Worm (Caenorhabditis elegans): ENCODE measurements around the gene daf-36.

daf-36 gene

DNA sequence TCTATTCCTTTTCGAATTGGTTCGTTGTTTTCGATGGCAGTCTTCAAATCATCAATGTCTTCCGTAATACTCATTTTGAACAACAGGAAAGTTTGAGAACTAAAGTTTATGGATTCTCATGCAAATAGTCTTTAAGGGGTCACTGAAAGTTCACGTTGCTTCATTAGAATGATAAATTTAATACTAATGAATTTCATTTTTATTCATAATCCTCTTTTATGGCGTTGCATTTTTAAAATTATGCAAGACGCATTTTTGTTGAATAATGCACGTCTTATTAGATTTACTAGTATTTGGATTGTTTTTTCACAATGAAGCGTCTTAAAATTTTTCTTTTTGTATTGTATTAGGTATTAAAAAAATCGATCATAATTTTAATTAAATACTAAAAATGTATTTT, 17.6 kb upstream of the daf-36 start, which contains the start of gene C12D8.9:
Gene C12D8.9 (minus strand): TSS at position 101 of the 400 bp plus-strand sequence.
- TF ChIP-seq unc-62 (GFP tag; optimal IDR thresholded peaks at IDR 0.05): no peak

DNA sequence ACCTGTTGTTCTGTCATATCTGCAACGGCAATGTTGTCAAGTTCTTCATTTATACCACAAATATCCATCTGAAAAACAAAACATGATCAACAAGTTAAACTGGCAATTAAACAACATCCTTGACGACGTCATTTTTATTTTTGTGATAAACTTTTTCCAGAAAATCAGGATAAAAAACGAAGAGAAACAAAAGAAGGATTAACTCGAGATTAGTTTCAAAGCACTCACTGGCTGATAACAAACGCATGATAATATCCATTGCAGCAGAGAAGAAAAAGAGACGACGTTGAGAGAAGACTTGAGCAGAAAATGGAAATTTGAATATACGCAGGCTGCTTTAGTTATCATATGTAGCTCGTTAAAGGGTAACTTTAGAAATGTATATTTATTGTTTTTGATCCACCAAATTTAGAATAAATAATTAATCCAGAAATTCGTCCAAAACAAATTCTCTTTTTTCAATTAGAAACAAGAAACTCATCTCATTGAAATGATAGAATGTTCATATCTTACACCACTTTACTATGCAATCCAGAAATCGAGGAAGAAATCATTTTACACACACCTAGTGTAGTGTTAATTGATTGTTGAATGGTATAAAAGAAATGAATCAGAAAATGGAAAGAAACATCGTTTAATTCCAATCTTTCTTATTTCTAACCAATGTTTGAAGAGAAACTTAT, 15.8 kb upstream of the daf-36 start, which contains the start of the genes C12D8.21 and col-148:
Gene C12D8.21 (minus strand): TSS at position 68 of the 683 bp plus-strand sequence.
Gene col-148 (plus strand): TSS at position 633 of the 683 bp plus-strand sequence.
- TF ChIP-seq unc-62 (GFP tag; optimal IDR thresholded peaks at IDR 0.05): no peak

DNA sequence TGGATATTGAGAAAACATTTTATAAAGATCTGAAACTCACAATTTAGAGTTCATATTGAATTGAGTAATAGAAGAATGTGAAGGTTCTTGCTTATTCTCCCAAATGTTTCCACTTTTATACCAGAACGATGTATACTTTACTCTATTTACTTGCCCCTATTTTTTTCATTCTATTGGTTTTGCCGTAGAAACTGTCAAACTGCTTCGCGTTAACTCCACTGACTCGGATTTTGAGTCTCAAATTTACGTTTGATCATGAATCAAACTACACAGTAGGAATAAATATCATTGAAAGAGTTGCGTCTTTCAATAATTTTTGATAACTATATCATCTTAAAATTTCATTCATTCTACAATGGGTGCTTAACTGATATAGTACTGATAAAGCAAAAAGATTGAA, 14.4 kb upstream of the daf-36 start, which contains the start of gene fipr-8:
Gene fipr-8 (minus strand): TSS at position 101 of the 400 bp plus-strand sequence.
- no peak for TF ChIP-seq unc-62 (GFP tag; optimal IDR thresholded peaks at IDR 0.05)

DNA sequence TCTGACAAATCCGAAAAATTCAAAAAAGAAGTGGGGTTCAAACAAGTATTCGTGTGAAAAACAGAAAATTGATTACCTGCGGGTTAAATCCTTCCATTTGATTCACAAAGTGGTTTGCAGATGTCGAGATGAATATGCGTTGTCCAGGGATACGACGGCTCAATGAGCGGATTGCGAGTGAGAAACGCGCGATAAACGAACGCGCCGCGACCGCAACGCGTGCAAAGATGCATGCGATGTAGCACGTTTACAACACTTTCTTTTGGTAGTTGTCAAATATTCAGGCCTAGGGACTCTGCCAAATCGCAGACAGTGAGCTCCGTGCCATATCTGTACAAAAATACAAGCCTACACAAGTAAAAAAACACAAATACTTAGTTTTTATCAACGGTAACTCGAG, 13.2 kb upstream of the daf-36 start, which contains the start of gene fubl-1:
Gene fubl-1 (minus strand): TSS at position 202 of the 400 bp plus-strand sequence.
- no peak for TF ChIP-seq unc-62 (GFP tag; optimal IDR thresholded peaks at IDR 0.05)

DNA sequence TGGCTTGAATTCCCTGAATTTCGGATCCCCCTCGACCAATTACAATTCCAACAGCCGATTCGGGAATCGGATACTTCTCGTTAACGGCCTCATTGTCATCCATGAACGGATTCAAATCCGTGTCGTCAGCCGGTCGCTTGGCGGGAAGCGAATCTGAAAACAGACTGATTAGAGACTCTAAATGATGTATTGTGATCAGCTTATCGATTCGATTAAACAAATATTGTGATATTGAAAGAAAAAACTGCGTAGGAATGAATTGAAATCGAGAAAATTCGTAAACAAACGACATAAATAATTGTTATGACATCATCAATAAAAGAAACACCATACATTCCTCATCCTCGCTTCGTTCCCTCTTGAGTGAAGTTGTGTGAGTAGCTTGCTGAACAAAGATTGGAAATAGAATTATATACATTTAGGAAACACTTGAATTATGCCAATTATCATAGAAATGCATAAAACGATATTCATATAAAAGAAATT, 12.5 kb upstream of the daf-36 start:
- TF ChIP-seq unc-62 (GFP tag; optimal IDR thresholded peaks at IDR 0.05): no peak

DNA sequence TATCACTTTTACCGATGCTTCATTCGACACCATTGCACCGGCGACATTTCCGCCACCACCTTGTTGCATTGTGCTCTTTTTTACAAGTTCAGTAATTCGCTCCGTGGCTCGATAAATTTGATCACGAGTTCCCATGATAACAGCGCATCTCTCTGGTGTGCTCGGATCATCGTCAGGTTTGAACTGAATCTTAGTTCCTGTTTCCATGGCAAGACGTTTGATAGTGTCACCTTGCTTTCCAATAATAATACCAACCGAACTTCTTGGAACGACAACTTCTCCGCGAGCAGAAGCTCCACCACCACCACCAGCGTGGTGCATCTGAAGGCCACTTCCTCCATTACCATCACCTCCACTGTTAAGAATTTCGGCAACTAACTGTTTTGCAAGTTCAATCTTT, 11.7 kb upstream of the daf-36 start:
- no peak for TF ChIP-seq unc-62 (GFP tag; optimal IDR thresholded peaks at IDR 0.05)

DNA sequence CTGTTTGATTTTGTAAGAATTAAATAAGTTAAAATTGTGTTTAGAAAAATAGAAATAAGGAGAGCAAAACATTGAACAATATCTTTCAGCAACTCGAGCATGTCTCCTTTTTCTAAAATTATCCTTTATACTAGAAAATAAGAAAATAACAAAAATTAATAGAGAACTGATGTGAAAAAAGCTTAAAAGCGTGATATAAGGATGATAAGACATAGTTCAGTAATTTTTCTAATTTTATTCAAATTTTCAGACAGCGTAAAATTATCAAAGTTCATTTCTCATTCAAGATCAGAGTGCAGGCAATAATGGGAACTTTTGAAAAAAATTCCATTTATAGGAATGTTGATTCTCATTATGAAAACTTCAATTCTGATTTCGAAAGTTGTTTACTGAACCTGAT, 7.8 kb upstream of the daf-36 start, which contains the start of gene str-182:
Gene str-182 (minus strand): TSS at position 101 of the 400 bp plus-strand sequence.
- no peak for TF ChIP-seq unc-62 (GFP tag; optimal IDR thresholded peaks at IDR 0.05)

DNA sequence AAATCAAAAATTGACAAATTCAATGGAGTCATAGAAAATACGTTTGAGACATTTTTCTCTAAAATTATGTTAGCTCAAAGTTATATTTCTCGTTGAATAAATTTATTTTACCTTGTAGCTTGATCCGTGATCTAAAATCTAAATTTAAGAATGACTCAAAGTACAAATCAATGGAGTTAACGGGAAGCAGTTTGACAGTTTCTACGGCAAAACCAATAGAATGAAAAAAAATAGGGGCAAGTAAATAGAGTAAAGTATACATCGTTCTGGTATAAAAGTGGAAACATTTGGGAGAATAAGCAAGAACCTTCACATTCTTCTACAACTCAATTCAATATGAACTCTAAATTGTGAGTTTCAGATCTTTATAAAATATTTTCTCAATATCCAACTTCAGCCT, 5.4 kb upstream of the daf-36 start, which contains the start of gene fipr-6:
Gene fipr-6 (plus strand): TSS at position 301 of the 400 bp plus-strand sequence.
- no peak for TF ChIP-seq unc-62 (GFP tag; optimal IDR thresholded peaks at IDR 0.05)

DNA sequence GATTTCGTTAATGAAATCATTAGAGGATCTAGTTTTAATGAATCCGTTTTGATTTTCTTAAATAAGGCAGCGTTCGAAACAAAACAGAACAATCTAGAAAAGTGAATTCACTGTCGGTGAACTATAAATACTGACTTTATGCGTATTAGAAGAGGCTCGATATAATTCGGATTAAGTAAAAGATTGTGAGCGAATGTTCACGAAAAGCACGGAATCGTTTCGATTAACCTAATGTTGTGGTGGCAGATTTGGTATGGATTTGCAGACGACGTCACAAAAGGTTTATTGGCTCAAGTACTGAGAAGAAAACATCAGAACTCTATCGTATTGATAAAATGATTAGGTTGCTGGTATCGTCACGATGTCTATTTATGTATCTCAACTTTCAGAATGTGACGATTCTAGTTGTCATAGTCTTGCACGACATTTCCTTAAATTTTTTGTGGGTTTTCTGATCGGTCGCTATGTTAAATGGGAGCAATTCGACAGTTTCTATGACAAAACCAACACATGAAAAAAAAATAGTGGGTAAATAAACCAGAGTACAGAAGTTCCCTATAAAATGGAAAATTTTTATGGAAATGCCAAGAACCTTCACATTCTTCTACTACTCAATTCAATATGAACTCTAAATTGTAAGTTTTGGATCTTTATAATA, 3.8 kb upstream of the daf-36 start, which contains the start of the genes pyt-1 and fipr-7:
Gene pyt-1 (minus strand): TSS at position 101 of the 658 bp plus-strand sequence.
Gene fipr-7 (plus strand): TSS at position 608 of the 658 bp plus-strand sequence.
- no peak for TF ChIP-seq unc-62 (GFP tag; optimal IDR thresholded peaks at IDR 0.05)

DNA sequence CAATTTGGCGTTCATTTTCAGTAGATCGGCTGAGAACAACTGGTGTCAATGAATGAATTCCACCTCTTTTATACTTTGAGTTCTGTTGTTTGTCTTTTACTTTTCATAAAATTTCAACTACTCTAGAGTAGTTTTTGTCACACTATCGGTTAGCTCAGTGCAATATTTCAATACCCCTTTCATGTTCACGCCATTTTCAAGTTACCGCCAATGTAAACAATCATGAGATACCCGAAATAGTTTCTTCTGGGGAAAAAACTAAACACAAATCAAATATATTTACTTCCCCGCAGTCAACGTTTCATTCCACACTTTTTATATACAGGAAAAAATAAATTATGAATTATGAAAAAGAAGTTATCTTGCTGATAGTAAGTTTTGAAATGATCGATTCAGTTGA, 2.9 kb upstream of the daf-36 start, which contains the start of gene fipr-4:
Gene fipr-4 (minus strand): TSS at position 101 of the 400 bp plus-strand sequence.
- TF ChIP-seq unc-62 (GFP tag; optimal IDR thresholded peaks at IDR 0.05): no peak

DNA sequence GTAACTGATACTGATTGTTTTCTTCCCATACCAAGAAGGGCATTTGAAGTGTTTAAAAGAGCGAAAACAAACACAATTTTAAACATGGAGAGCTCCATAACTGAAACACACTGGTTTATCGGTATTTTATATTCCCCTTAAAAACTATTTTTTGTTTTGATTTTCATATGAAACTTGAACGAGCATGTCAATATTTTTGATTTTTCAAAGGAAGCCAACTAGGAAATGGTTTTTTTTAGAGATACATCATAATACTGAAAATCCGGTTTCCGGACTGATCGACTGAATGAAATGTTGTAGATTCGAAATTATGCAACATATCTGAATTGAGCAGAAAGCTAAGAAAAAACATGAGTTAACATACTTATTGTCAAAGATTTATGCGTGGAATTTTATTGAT, 1.8 kb upstream of the daf-36 start, which contains the start of gene ttr-19:
Gene ttr-19 (minus strand): TSS at position 101 of the 400 bp plus-strand sequence.
- no peak for TF ChIP-seq unc-62 (GFP tag; optimal IDR thresholded peaks at IDR 0.05)

DNA sequence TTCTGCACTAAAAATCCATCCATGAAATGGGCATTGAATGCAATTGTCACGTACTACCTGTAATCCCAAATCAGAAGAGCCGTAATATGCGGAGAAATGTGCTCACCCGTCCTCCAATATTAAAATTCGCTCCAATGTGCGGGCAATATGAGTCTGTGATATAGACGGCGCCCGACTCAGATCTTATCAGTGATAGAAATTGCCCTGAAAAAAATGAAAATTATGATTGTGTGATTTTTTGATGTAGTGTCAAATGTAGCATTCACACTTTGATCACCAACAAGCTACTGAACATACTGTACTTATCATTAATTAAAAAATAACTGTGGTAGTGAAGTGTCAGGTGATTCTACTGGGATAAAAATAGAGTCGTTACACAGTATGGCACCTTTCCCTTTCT, 891 bp downstream of the daf-36 start:
- no peak for TF ChIP-seq unc-62 (GFP tag; optimal IDR thresholded peaks at IDR 0.05)

DNA sequence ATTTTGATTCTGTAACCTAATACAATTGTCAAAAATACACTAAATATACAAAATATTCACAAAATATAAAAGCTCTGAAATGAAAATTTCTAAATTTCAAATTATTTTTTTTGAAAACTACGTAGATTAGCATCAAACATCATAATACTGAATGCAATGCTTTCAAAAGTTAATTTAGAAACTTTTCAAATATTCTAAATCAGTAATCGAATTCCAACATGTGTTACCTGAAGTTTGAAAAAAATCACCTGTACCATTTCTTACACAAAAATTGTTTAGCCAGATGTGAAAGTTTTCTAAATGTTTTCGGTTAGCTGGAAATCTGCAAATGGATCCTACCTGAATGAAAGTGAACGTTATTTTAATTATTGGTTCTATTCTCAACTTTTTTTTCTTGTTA, 3.5 kb downstream of the daf-36 start, which contains the start of gene C12D8.20:
Gene C12D8.20 (plus strand): TSS at position 301 of the 400 bp plus-strand sequence.
- TF ChIP-seq unc-62 (GFP tag; optimal IDR thresholded peaks at IDR 0.05): no peak

DNA sequence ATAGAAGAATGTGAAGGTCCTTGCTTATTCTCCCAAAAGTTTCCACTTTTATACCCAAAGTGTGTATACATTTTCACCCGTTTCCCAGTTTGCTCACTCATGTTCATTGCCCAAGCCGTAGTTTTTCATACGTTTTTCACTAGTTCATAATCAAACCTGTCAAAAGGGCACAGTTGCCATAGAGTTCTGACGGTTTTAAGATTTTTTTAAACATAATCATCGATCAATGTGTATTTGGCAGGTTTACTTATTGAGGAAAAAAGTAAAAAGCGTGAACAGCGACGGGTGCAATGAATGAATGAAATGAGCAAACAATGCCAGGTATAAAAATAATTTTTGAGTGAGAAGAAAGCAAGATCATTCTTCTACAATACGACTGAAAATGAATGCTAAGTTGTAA, 4.2 kb downstream of the daf-36 start, which contains the start of the genes fipr-5 and fipr-9:
Gene fipr-5 (minus strand): TSS at position 101 of the 400 bp plus-strand sequence.
Gene fipr-9 (plus strand): TSS at position 346 of the 400 bp plus-strand sequence.
- TF ChIP-seq unc-62 (GFP tag; optimal IDR thresholded peaks at IDR 0.05): no peak

DNA sequence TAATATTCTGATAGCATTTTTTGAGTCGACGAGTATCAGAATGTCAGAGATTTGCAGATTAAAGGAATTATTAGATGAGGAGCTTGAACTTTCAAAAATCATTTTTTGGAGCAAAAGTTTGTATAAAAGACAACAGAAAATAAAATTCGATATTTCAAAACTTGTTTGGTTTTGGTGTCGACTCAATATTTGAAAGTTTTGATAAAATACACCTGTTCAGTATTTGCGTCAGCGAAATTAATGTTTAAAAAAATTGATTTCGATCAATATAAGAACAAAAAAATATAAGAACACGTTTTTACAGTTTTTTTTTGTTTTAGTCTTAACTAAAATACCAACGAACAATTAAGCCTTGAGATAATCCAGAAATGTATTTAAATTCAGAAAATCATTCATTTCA, 4.9 kb downstream of the daf-36 start, which contains the start of gene C12D8.13:
Gene C12D8.13 (minus strand): TSS at position 101 of the 400 bp plus-strand sequence.
- TF ChIP-seq unc-62 (GFP tag; optimal IDR thresholded peaks at IDR 0.05): no peak

DNA sequence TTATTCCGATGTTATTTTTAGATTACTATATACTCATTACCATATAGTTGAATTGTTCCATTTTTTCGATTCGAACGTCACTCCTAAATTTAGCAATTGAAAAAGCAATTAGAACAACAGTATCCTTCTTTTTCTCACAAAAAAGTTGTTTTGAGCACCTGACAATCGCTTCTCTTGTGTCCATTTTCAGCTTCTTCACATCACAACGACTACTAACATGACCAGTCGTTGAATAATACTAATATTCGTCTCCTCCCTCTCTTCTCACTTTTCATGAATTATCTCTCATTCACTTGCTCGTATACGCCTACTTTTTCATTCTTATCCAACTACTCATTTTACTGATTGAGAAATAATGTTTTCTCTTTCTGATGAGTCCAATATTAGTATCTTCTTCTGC, 8.8 kb downstream of the daf-36 start, which contains the start of gene ZK856.14:
Gene ZK856.14 (plus strand): TSS at position 301 of the 400 bp plus-strand sequence.
- no peak for TF ChIP-seq unc-62 (GFP tag; optimal IDR thresholded peaks at IDR 0.05)
